Fruit fly (Drosophila melanogaster) whole organism, embryonic: ENCODE results near the gene CG33160.

Experiments
- CG10431 ChIP-seq: fragments of 200-800 bp; sonication (Bioruptor generic); optimal IDR thresholded peaks from 3 replicates; lab custom pipeline; 2018; ENCODE audit warnings: missing biosample characterization, mild to moderate bottlenecking, missing genetic modification characterization
- CG12219 ChIP-seq: fragments of 200-800 bp; sonication (Bioruptor generic); optimal IDR thresholded peaks from 3 replicates; lab custom pipeline; 2018; ENCODE audit warnings: missing biosample characterization, mild to moderate bottlenecking, missing genetic modification characterization
- CG8388 ChIP-seq: fragments of 200-800 bp; sonication (Bioruptor generic); optimal IDR thresholded peaks from 2 replicates; lab custom pipeline; 2019; ENCODE audit warnings: missing biosample characterization, mild to moderate bottlenecking, missing genetic modification characterization, moderate library complexity
- Fer2 ChIP-seq: fragments of 200-800 bp; sonication (Bioruptor generic); optimal IDR thresholded peaks from 2 replicates; lab custom pipeline; 2018; ENCODE audit warnings: missing biosample characterization, mild to moderate bottlenecking, missing genetic modification characterization, moderate library complexity
- PHDP ChIP-seq: fragments of 200-800 bp; sonication (Bioruptor generic); optimal IDR thresholded peaks from 3 replicates; lab custom pipeline; 2018; ENCODE audit warnings: missing biosample characterization, mild to moderate bottlenecking, missing genetic modification characterization, moderate library complexity
- kni ChIP-seq: fragments of 200-800 bp; sonication (Bioruptor generic); optimal IDR thresholded peaks from 3 replicates; lab custom pipeline; 2017; ENCODE audit warnings: mild to moderate bottlenecking, missing biosample characterization, missing genetic modification reagents, missing genetic modification characterization
- sr ChIP-seq: fragments of 200-800 bp; sonication (Bioruptor generic); IDR thresholded peaks from 3 replicates; pipeline ENCODE4 v1.3.6; 2022; ENCODE audit warnings: missing biosample characterization, missing genetic modification characterization
- tio ChIP-seq: fragments of 200-800 bp; sonication (Bioruptor generic); optimal IDR thresholded peaks from 2 replicates; lab custom pipeline; 2017; ENCODE audit warnings: missing biosample characterization, missing genetic modification characterization, inconsistent platforms

dm6 chr3L:3192333-3192894, 13.7 kb downstream of the CG33160 start, which contains the start of gene CG14965:
- TF ChIP-seq PHDP (tag; lab: Kevin White, UChicago), result no peak
- no peak for TF ChIP-seq kni (GFP tag; lab: Kevin White, UChicago)
- TF ChIP-seq CG8388 (GFP tag; lab: Kevin White, UChicago), result no peak
- TF ChIP-seq sr (GFP tag; lab: Robert Waterston, UW), result no peak
- TF ChIP-seq Fer2, result no peak
- no peak for TF ChIP-seq CG12219 (GFP tag; lab: Kevin White, UChicago)
- no peak for TF ChIP-seq CG10431 (GFP tag; lab: Kevin White, UChicago)
- TF ChIP-seq tio (GFP tag; lab: Kevin White, UChicago), result no peak
